Worm (Caenorhabditis elegans) whole organism, young adult: ENCODE results near the gene srlf-12.

ENCODE experiments used
- B0019.2 ChIP-seq: fragments of 200-800 bp; sonication (Bioruptor generic); conservative IDR thresholded peaks from 2 replicates; pipeline ENCODE4 v1.3.6; 2022; ENCODE audit warnings: missing genetic modification reagents, missing genetic modification characterization, missing compliant biosample characterization
- B0336.3 ChIP-seq: fragments of 200-800 bp; sonication (Bioruptor generic); IDR thresholded peaks from 2 replicates; pipeline ENCODE4 v1.3.6; 2022; ENCODE audit warnings: missing genetic modification characterization, missing compliant biosample characterization
- C17E4.6 ChIP-seq: fragments of 200-800 bp; sonication (Bioruptor generic); IDR thresholded peaks from 2 replicates; pipeline ENCODE4 v1.3.6; 2022; ENCODE audit warnings: missing genetic modification reagents, missing genetic modification characterization, missing compliant biosample characterization
- F39B2.1 ChIP-seq: fragments of 200-800 bp; sonication (Bioruptor generic); IDR thresholded peaks from 2 replicates; pipeline ENCODE4 v1.3.6; 2022; ENCODE audit warnings: missing genetic modification reagents, missing genetic modification characterization, missing compliant biosample characterization
- F55B11.4 ChIP-seq: sonication (generic microtip); optimal IDR thresholded peaks from 2 replicates; lab custom pipeline; 2016; ENCODE audit warnings: missing compliant biosample characterization, missing genetic modification characterization, borderline replicate concordance; ENCODE audit not compliant: insufficient read depth
- F57A8.1 ChIP-seq: fragments of 200-800 bp; sonication (Bioruptor generic); optimal IDR thresholded peaks from 2 replicates; lab custom pipeline; 2018; ENCODE audit warnings: mild to moderate bottlenecking, missing genetic modification characterization, moderate library complexity, missing compliant biosample characterization
- K11D2.4 ChIP-seq: fragments of 200-800 bp; sonication (Bioruptor generic); IDR thresholded peaks from 2 replicates; pipeline ENCODE4 v1.3.6; 2022; ENCODE audit warnings: missing genetic modification reagents, missing genetic modification characterization, missing compliant biosample characterization
- Y53F4B.3 ChIP-seq: fragments of 200-800 bp; sonication (Bioruptor generic); IDR thresholded peaks from 2 replicates; pipeline ENCODE4 v1.3.6; 2022; ENCODE audit warnings: missing genetic modification reagents, missing genetic modification characterization, missing compliant biosample characterization
- Y53G8AR.9 ChIP-seq: fragments of 200-800 bp; sonication (Bioruptor generic); conservative IDR thresholded peaks from 2 replicates; pipeline ENCODE4 v1.3.6; 2022; ENCODE audit warnings: missing genetic modification reagents, missing genetic modification characterization, missing compliant biosample characterization
- Y56A3A.18 ChIP-seq: fragments of 200-800 bp; sonication (Bioruptor generic); IDR thresholded peaks from 2 replicates; pipeline ENCODE4 v1.3.6; 2022; ENCODE audit warnings: missing genetic modification reagents, missing genetic modification characterization, missing compliant biosample characterization
- ZK185.1 ChIP-seq: sonication (generic microtip); optimal IDR thresholded peaks from 2 replicates; lab custom pipeline; 2016; ENCODE audit warnings: mild to moderate bottlenecking, missing genetic modification characterization, missing compliant biosample characterization; ENCODE audit not compliant: poor library complexity, severe bottlenecking
- bed-2 ChIP-seq: fragments of 200-800 bp; sonication (Bioruptor generic); IDR thresholded peaks from 2 replicates; pipeline ENCODE4 v1.3.6; 2022; ENCODE audit warnings: missing genetic modification reagents, missing genetic modification characterization, missing compliant biosample characterization
- ceh-27 ChIP-seq: fragments of 200-800 bp; sonication (Bioruptor generic); optimal IDR thresholded peaks from 2 replicates; lab custom pipeline; 2018; ENCODE audit warnings: mild to moderate bottlenecking, missing genetic modification characterization, moderate library complexity, missing compliant biosample characterization
- ceh-40 ChIP-seq: fragments of 200-800 bp; sonication (Bioruptor generic); IDR thresholded peaks from 2 replicates; pipeline ENCODE4 v1.3.6; 2022; ENCODE audit warnings: missing genetic modification characterization, missing compliant biosample characterization
- ceh-79 ChIP-seq: sonication (generic microtip); optimal IDR thresholded peaks from 2 replicates; lab custom pipeline; 2017; ENCODE audit warnings: mild to moderate bottlenecking, missing genetic modification characterization, missing compliant biosample characterization
- egrh-3 ChIP-seq: fragments of 200-800 bp; sonication (Bioruptor generic); IDR thresholded peaks from 2 replicates; pipeline ENCODE4 v1.3.6; 2022; ENCODE audit warnings: missing genetic modification reagents, missing genetic modification characterization, missing compliant biosample characterization
- gei-17 ChIP-seq: fragments of 200-800 bp; sonication (Bioruptor generic); optimal IDR thresholded peaks from 2 replicates; lab custom pipeline; 2018; ENCODE audit warnings: mild to moderate bottlenecking, missing genetic modification characterization, missing compliant biosample characterization
- him-1 ChIP-seq: sonication (generic microtip); optimal IDR thresholded peaks from 2 replicates; lab custom pipeline; 2016; ENCODE audit warnings: missing genotype, missing genetic modification reagents, missing genetic modification characterization, missing compliant biosample characterization
- hlh-26 ChIP-seq: fragments of 200-800 bp; sonication (Bioruptor generic); conservative IDR thresholded peaks from 2 replicates; pipeline ENCODE4 v1.3.6; 2022; ENCODE audit warnings: missing genetic modification reagents, missing genetic modification characterization, missing compliant biosample characterization
- hmg-1.2 ChIP-seq: fragments of 200-800 bp; sonication (Bioruptor generic); IDR thresholded peaks from 2 replicates; pipeline ENCODE4 v1.3.6; 2022; ENCODE audit warnings: missing genetic modification reagents, missing genetic modification characterization, missing compliant biosample characterization
- hrde-1 ChIP-seq: sonication (generic microtip); optimal IDR thresholded peaks from 2 replicates; lab custom pipeline; 2016; ENCODE audit warnings: missing genetic modification characterization, mild to moderate bottlenecking, missing compliant biosample characterization, moderate library complexity, missing genotype, missing genetic modification reagents, borderline replicate concordance
- lag-1 ChIP-seq: fragments of 200-800 bp; sonication (Bioruptor generic); IDR thresholded peaks from 2 replicates; pipeline ENCODE4 v1.3.6; 2022; ENCODE audit warnings: missing genetic modification reagents, missing genetic modification characterization, missing compliant biosample characterization
- let-526 ChIP-seq: fragments of 200-800 bp; sonication (Bioruptor generic); IDR thresholded peaks from 2 replicates; pipeline ENCODE4 v1.3.6; 2022; ENCODE audit warnings: missing genetic modification reagents, missing genetic modification characterization, missing compliant biosample characterization
- lin-35 ChIP-seq, 3 experiments: fragments of 150-350 bp in 2 of 3; sonication (generic microtip) in 1 of 3; optimal IDR thresholded peaks; 2 replicates each; lab custom pipeline; 2014 to 2018; ENCODE audit warnings: missing biosample characterization in 3 of 3, missing genetic modification characterization in 3 of 3, missing genetic modification reagents in 3 of 3
- lin-40 ChIP-seq: sonication (generic microtip); optimal IDR thresholded peaks from 2 replicates; lab custom pipeline; 2016; ENCODE audit warnings: missing genetic modification characterization, mild to moderate bottlenecking, missing compliant biosample characterization, missing genotype, missing genetic modification reagents
- lin-54 ChIP-seq: fragments of 200-800 bp; sonication (Bioruptor generic); optimal IDR thresholded peaks from 2 replicates; lab custom pipeline; 2018; ENCODE audit warnings: mild to moderate bottlenecking, missing genetic modification characterization, missing compliant biosample characterization
- lsl-1 ChIP-seq: fragments of 200-800 bp; sonication (Bioruptor generic); optimal IDR thresholded peaks from 2 replicates; lab custom pipeline; 2018; ENCODE audit warnings: mild to moderate bottlenecking, missing genetic modification characterization, moderate library complexity, missing compliant biosample characterization
- madf-6 ChIP-seq: fragments of 200-800 bp; sonication (Bioruptor generic); IDR thresholded peaks from 2 replicates; pipeline ENCODE4 v1.3.6; 2022; ENCODE audit warnings: missing genetic modification reagents, missing genetic modification characterization, missing compliant biosample characterization
- mcd-1 ChIP-seq: fragments of 200-800 bp; sonication (Bioruptor generic); IDR thresholded peaks from 2 replicates; pipeline ENCODE4 v1.3.6; 2022; ENCODE audit warnings: missing genetic modification reagents, missing genetic modification characterization, missing compliant biosample characterization
- mxl-1 ChIP-seq: sonication (generic microtip); optimal IDR thresholded peaks from 2 replicates; lab custom pipeline; 2016; ENCODE audit warnings: missing genetic modification characterization, missing compliant biosample characterization
- nfyb-1 ChIP-seq: fragments of 200-800 bp; sonication (Bioruptor generic); IDR thresholded peaks from 2 replicates; pipeline ENCODE4 v1.3.6; 2022; ENCODE audit warnings: missing genetic modification reagents, missing genetic modification characterization, missing compliant biosample characterization
- nhr-90 ChIP-seq: sonication (generic microtip); optimal IDR thresholded peaks from 2 replicates; lab custom pipeline; 2016; ENCODE audit warnings: missing genotype, mild to moderate bottlenecking, missing genetic modification characterization, missing compliant biosample characterization
- pbrm-1 ChIP-seq: fragments of 200-800 bp; sonication (Bioruptor generic); IDR thresholded peaks from 2 replicates; pipeline ENCODE4 v1.3.6; 2022; ENCODE audit warnings: missing genetic modification reagents, missing genetic modification characterization, missing compliant biosample characterization
- pha-4 ChIP-seq: fragments of 150-350 bp; sonication (generic microtip); optimal IDR thresholded peaks from 2 replicates; lab custom pipeline; 2014; ENCODE audit warnings: missing biosample characterization, missing genetic modification reagents, missing genetic modification characterization
- rec-8 ChIP-seq, 2 experiments: sonication (generic microtip); optimal IDR thresholded peaks; 2 replicates each; lab custom pipeline; 2016; ENCODE audit warnings: mild to moderate bottlenecking in 2 of 2, missing genetic modification characterization in 2 of 2, missing genetic modification reagents in 2 of 2, missing genotype in 2 of 2, missing biosample characterization in 1 of 2, missing compliant biosample characterization in 1 of 2, moderate library complexity in 1 of 2
- repo-1 ChIP-seq: sonication (generic microtip); optimal IDR thresholded peaks from 2 replicates; lab custom pipeline; 2017; ENCODE audit warnings: mild to moderate bottlenecking, missing genetic modification characterization, missing compliant biosample characterization
- rpc-1 ChIP-seq, 2 experiments: fragments of 150-350 bp in 1 of 2; sonication (generic microtip) in 1 of 2; optimal IDR thresholded peaks; 2 replicates each; lab custom pipeline; 2014 to 2018; ENCODE audit warnings: missing biosample characterization in 1 of 2, missing genetic modification characterization in 1 of 2, missing genetic modification reagents in 1 of 2, missing genotype in 1 of 2
- sdz-38 ChIP-seq: sonication (generic microtip); optimal IDR thresholded peaks from 2 replicates; lab custom pipeline; 2016; ENCODE audit warnings: missing genotype, missing genetic modification characterization, missing compliant biosample characterization
- sea-2 ChIP-seq: fragments of 200-800 bp; sonication (Bioruptor generic); IDR thresholded peaks from 2 replicates; pipeline ENCODE4 v1.3.6; 2022; ENCODE audit warnings: missing genetic modification characterization, missing compliant biosample characterization
- tlf-1 ChIP-seq: fragments of 200-800 bp; sonication (Bioruptor generic); optimal IDR thresholded peaks from 2 replicates; lab custom pipeline; 2018; ENCODE audit warnings: mild to moderate bottlenecking, missing genetic modification characterization, missing compliant biosample characterization
- ztf-26 ChIP-seq: sonication (generic microtip); optimal IDR thresholded peaks from 2 replicates; lab custom pipeline; 2017; ENCODE audit warnings: missing genetic modification characterization, missing compliant biosample characterization
- ztf-3 ChIP-seq: fragments of 200-800 bp; sonication (Bioruptor generic); optimal IDR thresholded peaks from 2 replicates; lab custom pipeline; 2018; ENCODE audit warnings: mild to moderate bottlenecking, missing genetic modification characterization, missing compliant biosample characterization
- ztf-6 ChIP-seq: fragments of 200-800 bp; sonication (Bioruptor generic); IDR thresholded peaks from 2 replicates; pipeline ENCODE4 v1.3.6; 2022; ENCODE audit warnings: missing genetic modification reagents, missing genetic modification characterization, missing compliant biosample characterization

The srlf-12 gene

ce11 chrIV:10936906-10937540 lies 45.1 kb upstream of the srlf-12 start, which contains the start of gene fic-1 (continued):
- no peak for TF ChIP-seq mxl-1 (tag; lab: Kevin White, UChicago)
- TF ChIP-seq ZK185.1 = no peak
- no peak for TF ChIP-seq ztf-3
- TF ChIP-seq hmg-1.2 (GFP tag; lab: Robert Waterston, UW) = peak; percentile 50; the same call in 1 of the 2 replicates
- TF ChIP-seq lin-54 (GFP tag; lab: Kevin White, UChicago) = no peak
- TF ChIP-seq K11D2.4 = no peak
- no peak for TF ChIP-seq F57A8.1
- TF ChIP-seq bed-2 (GFP tag; lab: Robert Waterston, UW) = no peak
- TF ChIP-seq hrde-1 (tag; lab: Kevin White, UChicago) = no peak
- TF ChIP-seq pha-4 = no peak
- no peak for TF ChIP-seq sdz-38 (tag; lab: Kevin White, UChicago)
- TF ChIP-seq B0336.3 (GFP tag; lab: Robert Waterston, UW) = no peak
- TF ChIP-seq B0019.2 (GFP tag; lab: Robert Waterston, UW) = no peak
- peak; percentile 31 for TF ChIP-seq ceh-27 (GFP tag; lab: Kevin White, UChicago)
- no peak for TF ChIP-seq repo-1 (tag; lab: Kevin White, UChicago)
- peak; percentile 86 for TF ChIP-seq madf-6 (GFP tag; lab: Robert Waterston, UW)
- TF ChIP-seq Y53F4B.3 (GFP tag; lab: Robert Waterston, UW) = no peak
- no peak for TF ChIP-seq lin-40 (tag; lab: Kevin White, UChicago)
- no peak for TF ChIP-seq hlh-26 (GFP tag; lab: Robert Waterston, UW)
- TF ChIP-seq him-1 (tag; lab: Kevin White, UChicago) = no peak
- TF ChIP-seq pbrm-1 (GFP tag; lab: Robert Waterston, UW) = no peak; the same call in 1 of the 2 replicates
- TF ChIP-seq lsl-1 (GFP tag; lab: Kevin White, UChicago) = peak; percentile 86
- TF ChIP-seq ceh-40 (GFP tag; lab: Robert Waterston, UW) = no peak
- no peak for TF ChIP-seq Y56A3A.18 (GFP tag; lab: Robert Waterston, UW)
- no peak for TF ChIP-seq F55B11.4 (tag; lab: Kevin White, UChicago)

DNA sequence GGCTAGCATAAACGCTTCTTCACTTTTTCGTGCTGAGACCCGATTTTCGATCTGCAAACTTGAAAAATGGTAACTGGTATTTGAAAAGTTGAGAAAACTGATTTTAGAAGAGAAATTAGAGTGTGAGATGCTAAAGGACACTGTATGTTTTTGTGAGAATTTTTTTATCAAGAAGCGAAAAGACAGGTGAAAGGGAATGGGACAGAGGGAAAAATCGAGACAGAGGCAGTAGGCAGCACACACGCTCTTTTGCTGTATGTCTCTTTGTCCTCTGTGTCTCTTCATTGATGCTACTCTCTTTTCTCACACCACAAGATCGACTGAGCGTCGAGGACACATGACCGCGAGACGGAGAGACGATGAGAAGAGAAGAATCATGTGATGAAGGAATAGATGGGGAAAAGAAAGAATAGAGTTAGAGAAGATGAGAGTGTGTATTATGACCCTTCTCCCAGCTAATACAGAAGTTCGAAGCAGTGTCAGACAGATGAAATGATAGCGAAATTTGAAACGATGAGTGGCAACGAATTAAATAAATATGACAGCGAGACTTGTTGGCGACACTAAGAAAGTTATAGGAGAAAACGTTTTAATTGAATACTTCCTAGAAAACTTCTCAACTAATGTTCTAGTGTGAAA lies 44.1 kb upstream of the srlf-12 start, which contains the start of gene lgg-2:
lgg-2 (minus strand) TSS at position 51 of the 639 bp plus-strand sequence.
- TF ChIP-seq lag-1 (GFP tag; lab: Robert Waterston, UW) = no peak
- TF ChIP-seq tlf-1 = peak; percentile 86
- TF ChIP-seq C17E4.6 (GFP tag; lab: Robert Waterston, UW) = 0 out of 2 replicates have a peak, but pooled peaks have one; percentile 8
- TF ChIP-seq nfyb-1 (GFP tag; lab: Robert Waterston, UW) = peak; percentile 92
- TF ChIP-seq gei-17 (GFP tag; lab: Kevin White, UChicago) = peak; percentile 67
- peak; percentile 67 for TF ChIP-seq pha-4
- TF ChIP-seq lin-40 (tag; lab: Kevin White, UChicago) = peak; percentile 95
- TF ChIP-seq ceh-40 (GFP tag; lab: Robert Waterston, UW) = no peak
- peak; percentile 85 for TF ChIP-seq hmg-1.2 (GFP tag; lab: Robert Waterston, UW)
- TF ChIP-seq Y53G8AR.9 (GFP tag; lab: Robert Waterston, UW) = peak; percentile 83
- TF ChIP-seq ZK185.1 = peak; percentile 69
- peak; percentile 28; the same call in 1 of the 2 replicates for TF ChIP-seq let-526 (GFP tag; lab: Robert Waterston, UW)
- TF ChIP-seq rec-8 (tag; optimal IDR thresholded peaks at IDR 0.05; lab: Kevin White, UChicago) = no peak
- no peak for TF ChIP-seq F39B2.1 (GFP tag; lab: Robert Waterston, UW)
- 0 out of 2 replicates have a peak, but pooled peaks have one; percentile 9 for TF ChIP-seq madf-6 (GFP tag; lab: Robert Waterston, UW)
- peak; percentile 84 for TF ChIP-seq ztf-26 (tag; lab: Kevin White, UChicago)
- TF ChIP-seq egrh-3 (GFP tag; lab: Robert Waterston, UW) = peak; percentile 11; the same call in 1 of the 2 replicates
- peak in 2 of 3 experiments; percentile 31 to 92 for TF ChIP-seq lin-35 (GFP tag; optimal IDR thresholded peaks at IDR 0.05; lab: Kevin White, UChicago)
- TF ChIP-seq mcd-1 (GFP tag; lab: Robert Waterston, UW) = peak; percentile 80
- TF ChIP-seq nhr-90 (tag; lab: Kevin White, UChicago) = peak; percentile 61
- no peak for TF ChIP-seq ceh-79 (tag; lab: Kevin White, UChicago)
- TF ChIP-seq lin-54 (GFP tag; lab: Kevin White, UChicago) = peak; percentile 81
- TF ChIP-seq sea-2 (GFP tag; lab: Robert Waterston, UW) = no peak
- no peak for TF ChIP-seq lsl-1 (GFP tag; lab: Kevin White, UChicago)
- TF ChIP-seq ztf-6 (GFP tag; lab: Robert Waterston, UW) = 0 out of 2 replicates have a peak, but pooled peaks have one; percentile 24
- peak; percentile 77; the same call in 1 of the 2 replicates for TF ChIP-seq pbrm-1 (GFP tag; lab: Robert Waterston, UW)
- TF ChIP-seq rpc-1 (optimal IDR thresholded peaks at IDR 0.05; lab: Kevin White, UChicago) = peak; percentile 5
- TF ChIP-seq rpc-1 (tag; optimal IDR thresholded peaks at IDR 0.05; lab: Kevin White, UChicago) = no peak
- TF ChIP-seq repo-1 (tag; lab: Kevin White, UChicago) = peak; percentile 47
